Worm (Caenorhabditis elegans): ENCODE results near the gene C16C8.4.

DNA sequence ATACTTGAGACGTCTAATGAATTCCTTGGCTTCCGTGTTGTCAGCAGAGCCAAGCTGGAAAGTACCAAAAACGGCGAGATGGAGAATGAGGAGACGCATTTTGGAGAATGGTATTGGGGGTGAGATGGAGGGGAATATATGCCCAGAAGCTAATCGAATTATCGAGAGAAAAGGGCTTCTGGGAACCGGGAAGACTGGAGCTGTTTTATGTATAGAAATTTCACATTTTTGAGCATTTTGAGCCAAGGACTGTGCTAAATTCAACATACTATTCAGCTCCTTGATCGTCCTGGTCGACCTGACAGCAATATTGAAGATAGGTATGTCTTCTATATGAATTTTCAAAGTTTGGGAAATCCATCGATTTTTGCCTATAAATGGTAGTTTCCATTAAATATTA is 15.9 kb upstream of the C16C8.4 start, which contains the start of gene C16C8.7:
- TF ChIP-seq ceh-58 (GFP tag; IDR thresholded peaks at IDR 0.05) (no peak), F52B5.7 (tag; optimal IDR thresholded peaks at IDR 0.05) (no peak), sea-2 (GFP tag; IDR thresholded peaks at IDR 0.05) (no peak), unc-62 (GFP tag; optimal IDR thresholded peaks at IDR 0.05) (no peak), nhr-179 (tag; optimal IDR thresholded peaks at IDR 0.05) (no peak), nhr-90 (tag; optimal IDR thresholded peaks at IDR 0.05) (no peak), ama-1 (optimal IDR thresholded peaks at IDR 0.05) (no peak), ama-1 (GFP tag; optimal IDR thresholded peaks at IDR 0.05) (no peak), F39B2.1 (GFP tag; IDR thresholded peaks at IDR 0.05) (no peak), somi-1 (GFP tag; optimal IDR thresholded peaks at IDR 0.05) (no peak)
